Worm (Caenorhabditis elegans) whole organism, L2 larva: Measurements from ENCODE around the gene C50H2.5.

Experiments
- R02D3.7 ChIP-seq: fragments of 150-350 bp; optimal IDR thresholded peaks from 2 replicates; lab custom pipeline; 2014; ENCODE audit warnings: missing biosample characterization, missing genetic modification characterization
- ZK546.5 ChIP-seq: sonication (generic microtip); optimal IDR thresholded peaks from 2 replicates; lab custom pipeline; 2017; ENCODE audit warnings: missing biosample characterization, missing genetic modification characterization
- egl-27 ChIP-seq: sonication (generic microtip); optimal IDR thresholded peaks from 3 replicates; lab custom pipeline; 2017; ENCODE audit warnings: missing biosample characterization, missing genetic modification reagents, missing genetic modification characterization
- elt-3 ChIP-seq: sonication (generic microtip); optimal IDR thresholded peaks from 2 replicates; lab custom pipeline; 2017; ENCODE audit warnings: missing biosample characterization, missing genetic modification characterization
- fos-1 ChIP-seq: fragments of 150-350 bp; optimal IDR thresholded peaks from 2 replicates; lab custom pipeline; 2014; ENCODE audit warnings: missing biosample characterization, missing genetic modification characterization
- lsy-2 ChIP-seq, 2 experiments: fragments of 150-350 bp in 1 of 2; sonication (generic microtip) in 1 of 2; optimal IDR thresholded peaks; 2 replicates each; lab custom pipeline; 2014 to 2017; ENCODE audit warnings: missing biosample characterization in 2 of 2, missing genetic modification characterization in 2 of 2
- nhr-129 ChIP-seq: fragments of 150-350 bp; optimal IDR thresholded peaks from 2 replicates; lab custom pipeline; 2014; ENCODE audit warnings: missing biosample characterization, missing genetic modification characterization
- nhr-6 ChIP-seq: fragments of 150-350 bp; optimal IDR thresholded peaks from 2 replicates; lab custom pipeline; 2014; ENCODE audit warnings: missing biosample characterization, missing genetic modification characterization
- sem-4 ChIP-seq: fragments of 150-350 bp; optimal IDR thresholded peaks from 2 replicates; lab custom pipeline; 2014; ENCODE audit warnings: missing biosample characterization, missing genetic modification reagents, missing genetic modification characterization
- unc-62 ChIP-seq: fragments of 150-350 bp; optimal IDR thresholded peaks from 2 replicates; lab custom pipeline; 2014; ENCODE audit warnings: missing biosample characterization, missing genetic modification reagents, missing genetic modification characterization
- ztf-11 ChIP-seq: sonication (generic microtip); optimal IDR thresholded peaks from 2 replicates; lab custom pipeline; 2017; ENCODE audit warnings: missing biosample characterization, missing genetic modification characterization

DNA sequence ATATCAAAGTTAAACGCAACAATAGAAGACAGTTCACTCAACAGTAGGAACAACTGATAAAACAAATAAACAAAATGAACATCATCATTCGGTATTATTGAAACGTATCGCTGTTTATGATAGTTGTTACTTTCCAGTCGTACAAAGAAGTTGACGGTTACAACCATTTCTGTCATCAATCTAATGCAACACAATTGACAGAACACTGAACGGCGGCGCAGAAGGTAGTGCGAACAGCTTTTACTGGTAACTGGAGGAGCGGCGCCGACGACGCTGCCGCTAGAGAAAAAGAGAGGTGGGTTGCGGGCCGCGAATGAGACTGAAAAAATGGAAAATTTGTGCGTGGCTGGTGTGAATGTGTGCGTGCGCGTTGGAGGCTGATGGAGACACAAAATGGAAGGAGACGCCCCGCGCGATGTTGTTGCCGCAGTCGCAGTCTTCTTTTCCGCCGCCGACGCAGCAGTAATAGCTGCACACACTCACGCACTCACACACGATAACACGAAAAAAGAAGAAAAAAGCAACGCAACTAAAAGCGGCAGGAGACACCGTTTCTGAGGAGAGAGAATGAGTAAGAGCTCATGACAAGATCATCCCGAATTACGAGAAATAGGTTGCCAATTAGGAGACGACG lies 45.8 kb downstream of the C50H2.5 start:
- TF ChIP-seq sem-4 (tag; lab: Kevin White, UChicago) (no peak), ZK546.5 (no peak), egl-27 (tag; lab: Kevin White, UChicago) (no peak), lsy-2 (tag; optimal IDR thresholded peaks at IDR 0.05; lab: Kevin White, UChicago) (no peak), fos-1 (tag; lab: Kevin White, UChicago) (no peak), unc-62 (GFP tag; lab: Kevin White, UChicago) (no peak), nhr-129 (tag; lab: Kevin White, UChicago) (no peak), nhr-6 (tag; lab: Kevin White, UChicago) (no peak), R02D3.7 (tag; lab: Kevin White, UChicago) (no peak), ztf-11 (tag; lab: Kevin White, UChicago) (no peak), elt-3 (tag; lab: Kevin White, UChicago) (no peak)
